Worm (Caenorhabditis elegans) whole organism, early embryonic: ENCODE measurements around the gene C55C3.73.

Experiments
- B0310.2 ChIP-seq: sonication (generic microtip); optimal IDR thresholded peaks from 2 replicates; lab custom pipeline; 2016; ENCODE audit warnings: mild to moderate bottlenecking, missing genetic modification characterization, missing compliant biosample characterization
- F13C5.2 ChIP-seq: sonication (generic microtip); optimal IDR thresholded peaks from 2 replicates; lab custom pipeline; 2017; ENCODE audit warnings: mild to moderate bottlenecking, missing genetic modification characterization, inconsistent platforms, missing compliant biosample characterization
- ama-1 ChIP-seq: fragments of 150-350 bp; optimal IDR thresholded peaks from 2 replicates; lab custom pipeline; 2014
- ceh-13 ChIP-seq: fragments of 200-800 bp; sonication (Bioruptor generic); optimal IDR thresholded peaks from 2 replicates; lab custom pipeline; 2018; ENCODE audit warnings: mild to moderate bottlenecking, missing genetic modification characterization, missing compliant biosample characterization
- ets-7 ChIP-seq: sonication (generic microtip); optimal IDR thresholded peaks from 2 replicates; lab custom pipeline; 2016; ENCODE audit warnings: missing genotype, missing genetic modification characterization, missing compliant biosample characterization
- flt-1 ChIP-seq: fragments of 200-800 bp; sonication (Bioruptor generic); IDR thresholded peaks from 2 replicates; pipeline ENCODE4 v1.3.6; 2022; ENCODE audit warnings: missing genetic modification characterization, missing compliant biosample characterization
- hnd-1 ChIP-seq: sonication (generic microtip); optimal IDR thresholded peaks from 2 replicates; lab custom pipeline; 2016; ENCODE audit warnings: missing genetic modification characterization, missing compliant biosample characterization
- sea-1 ChIP-seq: fragments of 200-800 bp; sonication (Bioruptor generic); conservative IDR thresholded peaks from 2 replicates; pipeline ENCODE4 v1.3.6; 2022; ENCODE audit warnings: missing genetic modification characterization, missing compliant biosample characterization
- tbx-11 ChIP-seq: fragments of 200-800 bp; sonication (Bioruptor generic); IDR thresholded peaks from 2 replicates; pipeline ENCODE4 v1.3.6; 2022; ENCODE audit warnings: missing genetic modification characterization, missing compliant biosample characterization
- tbx-37 ChIP-seq: fragments of 200-800 bp; sonication (Bioruptor generic); conservative IDR thresholded peaks from 2 replicates; pipeline ENCODE4 v1.3.6; 2022; ENCODE audit warnings: missing genetic modification reagents, missing genetic modification characterization, missing compliant biosample characterization
- tra-4 ChIP-seq: sonication (generic microtip); optimal IDR thresholded peaks from 2 replicates; lab custom pipeline; 2017; ENCODE audit warnings: missing genetic modification characterization, missing compliant biosample characterization

- TF ChIP-seq ets-7 (tag; lab: Kevin White, UChicago) = no peak
- TF ChIP-seq ama-1 (lab: Kevin White, UChicago) = no peak
- TF ChIP-seq F13C5.2 (tag; lab: Kevin White, UChicago) = no peak
- no peak for TF ChIP-seq hnd-1 (tag; lab: Kevin White, UChicago)
- TF ChIP-seq tbx-37 (GFP tag; lab: Robert Waterston, UW) = no peak
- no peak for TF ChIP-seq B0310.2 (tag; lab: Kevin White, UChicago)
- TF ChIP-seq tbx-11 (GFP tag; lab: Robert Waterston, UW) = no peak
- TF ChIP-seq ceh-13 (GFP tag; lab: Kevin White, UChicago) = no peak
- TF ChIP-seq tra-4 (tag; lab: Kevin White, UChicago) = no peak
- TF ChIP-seq sea-1 (GFP tag; lab: Robert Waterston, UW) = no peak
- TF ChIP-seq flt-1 = no peak
Observed at ce11 chrIV:5701646-5702045, 1.6 kb downstream of the C55C3.73 start.
